Worm (Caenorhabditis elegans) whole organism, L4 larva: ENCODE measurements around the gene Y22D7AR.14.

Experiments used
- D1046.2 ChIP-seq: fragments of 200-800 bp; sonication (Bioruptor generic); IDR thresholded peaks from 2 replicates; pipeline ENCODE4 v1.3.6; 2022; ENCODE audit warnings: missing genetic modification characterization, missing compliant biosample characterization
- F26F4.8 ChIP-seq: fragments of 200-800 bp; sonication (Bioruptor generic); conservative IDR thresholded peaks from 2 replicates; pipeline ENCODE4 v1.3.6; 2022; ENCODE audit warnings: missing genetic modification characterization, missing compliant biosample characterization
- F44E2.7 ChIP-seq: fragments of 200-800 bp; sonication (Bioruptor generic); IDR thresholded peaks from 2 replicates; pipeline ENCODE4 v2.1.2; 2022; ENCODE audit warnings: missing genetic modification characterization, missing compliant biosample characterization
- F49E8.2 ChIP-seq: sonication (generic microtip); optimal IDR thresholded peaks from 2 replicates; lab custom pipeline; 2016; ENCODE audit warnings: missing compliant biosample characterization, mild to moderate bottlenecking, missing genetic modification characterization, borderline replicate concordance
- T26A8.4 ChIP-seq: fragments of 200-800 bp; sonication (Bioruptor generic); IDR thresholded peaks from 2 replicates; pipeline ENCODE4 v1.3.6; 2022; ENCODE audit warnings: missing genetic modification characterization, missing compliant biosample characterization
- Y48G9A.11 ChIP-seq: fragments of 200-800 bp; sonication (Bioruptor generic); IDR thresholded peaks from 2 replicates; pipeline ENCODE4 v1.3.6; 2022; ENCODE audit warnings: missing genetic modification reagents, missing genetic modification characterization, missing compliant biosample characterization
- aha-1 ChIP-seq: fragments of 150-350 bp; peaks from one replicate; lab custom pipeline; 2014; ENCODE audit warnings: missing biosample characterization, missing genetic modification characterization
- aly-2 ChIP-seq: sonication (generic microtip); optimal IDR thresholded peaks from 2 replicates; lab custom pipeline; 2018; ENCODE audit warnings: missing biosample characterization, missing genetic modification characterization
- arid-1 ChIP-seq: fragments of 200-800 bp; sonication (Bioruptor generic); conservative IDR thresholded peaks from 2 replicates; pipeline ENCODE4 v1.3.6; 2022; ENCODE audit warnings: missing genetic modification reagents, missing genetic modification characterization, missing compliant biosample characterization
- ceh-44 ChIP-seq: fragments of 200-800 bp; sonication (Bioruptor generic); IDR thresholded peaks from 2 replicates; pipeline ENCODE4 v1.3.6; 2022; ENCODE audit warnings: missing genetic modification reagents, missing genetic modification characterization, missing compliant biosample characterization
- ceh-62 ChIP-seq: sonication (generic microtip); optimal IDR thresholded peaks from 2 replicates; lab custom pipeline; 2017; ENCODE audit warnings: missing biosample characterization, missing genetic modification characterization
- dmd-6 ChIP-seq: fragments of 200-800 bp; sonication (Bioruptor generic); IDR thresholded peaks from 2 replicates; pipeline ENCODE4 v1.3.6; 2022; ENCODE audit warnings: missing genetic modification reagents, missing genetic modification characterization, missing compliant biosample characterization
- dmd-8 ChIP-seq: fragments of 200-800 bp; sonication (Bioruptor generic); IDR thresholded peaks from 2 replicates; pipeline ENCODE4 v1.3.6; 2022; ENCODE audit warnings: missing genetic modification characterization, missing compliant biosample characterization
- dpl-1 ChIP-seq: fragments of 150-350 bp; optimal IDR thresholded peaks from 2 replicates; lab custom pipeline; 2014; ENCODE audit warnings: missing biosample characterization, missing genetic modification reagents, missing genetic modification characterization
- dve-1 ChIP-seq: sonication (generic microtip); optimal IDR thresholded peaks from 2 replicates; lab custom pipeline; 2017; ENCODE audit warnings: antibody characterized with exemption, mild to moderate bottlenecking, missing genetic modification characterization, missing compliant biosample characterization; ENCODE audit not compliant: insufficient read depth
- egl-27 ChIP-seq: sonication (generic microtip); optimal IDR thresholded peaks from 3 replicates; lab custom pipeline; 2017; ENCODE audit warnings: missing biosample characterization, missing genetic modification reagents, missing genetic modification characterization
- egl-43 ChIP-seq: fragments of 200-800 bp; sonication (Bioruptor generic); IDR thresholded peaks from 2 replicates; pipeline ENCODE4 v1.3.6; 2022; ENCODE audit warnings: missing genetic modification reagents, missing genetic modification characterization, missing compliant biosample characterization
- hmg-1.1 ChIP-seq: fragments of 200-800 bp; sonication (Bioruptor generic); IDR thresholded peaks from 2 replicates; pipeline ENCODE4 v1.3.6; 2022; ENCODE audit warnings: missing genetic modification reagents, missing genetic modification characterization, missing compliant biosample characterization
- lim-7 ChIP-seq: fragments of 200-800 bp; sonication (Bioruptor generic); IDR thresholded peaks from 2 replicates; pipeline ENCODE4 v1.3.6; 2022; ENCODE audit warnings: missing genetic modification characterization, missing compliant biosample characterization
- lin-29 ChIP-seq: fragments of 200-800 bp; sonication (Bioruptor generic); IDR thresholded peaks from 2 replicates; pipeline ENCODE4 v1.3.6; 2022; ENCODE audit warnings: missing genetic modification reagents, missing genetic modification characterization, missing compliant biosample characterization
- lin-38 ChIP-seq: fragments of 200-800 bp; sonication (Bioruptor generic); IDR thresholded peaks from 2 replicates; pipeline ENCODE4 v1.3.6; 2022; ENCODE audit warnings: missing genetic modification reagents, missing genetic modification characterization, missing compliant biosample characterization
- madf-5 ChIP-seq, 2 experiments: fragments of 200-800 bp; sonication (Bioruptor generic); IDR thresholded peaks; 2 replicates each; pipeline ENCODE4 v1.3.6; 2022; ENCODE audit warnings: missing compliant biosample characterization in 2 of 2, missing genetic modification characterization in 2 of 2
- madf-9 ChIP-seq: fragments of 200-800 bp; sonication (Bioruptor generic); conservative IDR thresholded peaks from 2 replicates; pipeline ENCODE4 v1.3.6; 2022; ENCODE audit warnings: missing genetic modification reagents, missing genetic modification characterization, missing compliant biosample characterization
- nhr-41 ChIP-seq: fragments of 200-800 bp; sonication (Bioruptor generic); IDR thresholded peaks from 2 replicates; pipeline ENCODE4 v1.3.6; 2022; ENCODE audit warnings: missing genetic modification reagents, missing genetic modification characterization, missing compliant biosample characterization
- nhr-77 ChIP-seq: fragments of 150-350 bp; optimal IDR thresholded peaks from 2 replicates; lab custom pipeline; 2014; ENCODE audit warnings: missing biosample characterization, missing genetic modification characterization
- pqm-1 ChIP-seq: sonication (generic microtip); optimal IDR thresholded peaks from 2 replicates; lab custom pipeline; 2017; ENCODE audit warnings: missing biosample characterization, missing genetic modification characterization
- set-16 ChIP-seq: fragments of 200-800 bp; sonication (Bioruptor generic); IDR thresholded peaks from 2 replicates; pipeline ENCODE4 v1.3.6; 2022; ENCODE audit warnings: missing genetic modification reagents, missing genetic modification characterization, missing compliant biosample characterization
- snpc-1.2 ChIP-seq: fragments of 200-800 bp; sonication (Bioruptor generic); IDR thresholded peaks from 2 replicates; pipeline ENCODE4 v1.3.6; 2022; ENCODE audit warnings: missing genetic modification reagents, missing genetic modification characterization, missing compliant biosample characterization
- spr-3 ChIP-seq: fragments of 200-800 bp; sonication (Bioruptor generic); optimal IDR thresholded peaks from 2 replicates; lab custom pipeline; 2018; ENCODE audit warnings: mild to moderate bottlenecking, missing genetic modification characterization, missing compliant biosample characterization
- unc-62 ChIP-seq, 3 experiments: fragments of 150-350 bp in 1 of 3; sonication (generic microtip); optimal IDR thresholded peaks in 2 of 3; peaks in 1 of 3; 1 replicate in 1 of 3; 2 replicates in 2 of 3; lab custom pipeline; 2014 to 2017; ENCODE audit warnings: missing biosample characterization in 3 of 3, missing genetic modification characterization in 3 of 3, missing genetic modification reagents in 3 of 3, missing genotype in 1 of 3
- ztf-7 ChIP-seq: fragments of 150-350 bp; optimal IDR thresholded peaks from 2 replicates; lab custom pipeline; 2014; ENCODE audit warnings: missing biosample characterization, missing genetic modification characterization

Gene Y22D7AR.14

DNA sequence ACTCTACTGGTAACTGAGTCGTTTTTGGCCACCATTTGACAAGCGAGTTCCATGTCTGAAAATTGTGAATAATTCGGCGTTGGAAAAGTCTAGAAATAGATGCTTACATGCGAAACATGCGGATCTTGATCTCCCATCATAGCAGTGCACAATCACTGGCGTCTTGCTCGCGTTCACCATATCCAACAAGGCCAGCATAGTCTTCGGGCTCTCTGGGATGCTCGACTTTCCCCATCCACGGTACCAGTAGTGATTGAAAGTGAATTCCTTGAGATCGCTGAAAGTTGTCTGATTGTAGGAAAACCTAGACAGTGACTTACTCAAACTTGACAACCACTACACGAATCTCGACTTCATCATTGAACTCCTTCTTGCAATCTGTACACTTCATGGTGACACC lies 27.9 kb upstream of the Y22D7AR.14 start:
- TF ChIP-seq unc-62 (GFP tag; optimal IDR thresholded peaks at IDR 0.05 in 1 of 2; lab: Kevin White, UChicago) (peak in 1 of 2 experiments; percentile 95), unc-62 (tag; optimal IDR thresholded peaks at IDR 0.05; lab: Kevin White, UChicago) (no peak), dve-1 (tag; lab: Kevin White, UChicago) (no peak), madf-5 (GFP tag; IDR thresholded peaks at IDR 0.05; lab: Robert Waterston, UW) (no peak), madf-9 (no peak)

DNA sequence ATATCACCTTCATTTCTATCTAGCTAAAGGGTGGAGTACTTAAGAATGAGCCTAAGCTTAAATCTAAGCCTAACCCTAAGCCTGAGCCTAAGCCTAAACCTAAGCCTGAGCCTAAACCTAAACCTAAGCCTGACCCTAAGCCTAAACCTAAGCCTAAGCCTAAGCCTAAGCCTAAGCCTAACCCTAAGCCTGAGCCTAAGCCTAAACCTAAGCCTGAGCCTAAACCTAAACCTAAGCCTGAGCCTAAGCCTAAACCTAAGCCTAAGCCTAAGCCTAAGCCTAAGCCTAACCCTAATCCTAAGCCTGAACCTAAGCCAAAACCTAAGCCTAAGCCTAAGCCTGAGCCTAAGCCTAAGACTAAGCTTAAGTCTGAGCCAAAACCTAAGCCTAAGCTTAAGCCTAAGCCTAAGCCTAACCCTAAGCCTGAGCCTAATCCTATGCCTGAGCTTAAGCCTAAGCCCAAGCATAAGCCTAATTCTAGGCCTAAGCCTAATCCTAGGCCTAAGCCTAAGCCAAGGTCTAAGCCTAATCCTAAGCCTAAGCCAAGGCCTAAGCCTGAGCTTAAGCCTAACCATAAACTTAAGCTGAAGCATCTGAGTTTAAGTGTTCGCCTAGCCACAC lies 24.3 kb upstream of the Y22D7AR.14 start:
- TF ChIP-seq unc-62 (GFP tag; optimal IDR thresholded peaks at IDR 0.05 in 1 of 2; lab: Kevin White, UChicago) (peak in 1 of 2 experiments; percentile 65), unc-62 (tag; optimal IDR thresholded peaks at IDR 0.05; lab: Kevin White, UChicago) (no peak), spr-3 (no peak), ceh-44 (GFP tag; lab: Robert Waterston, UW) (no peak)

- TF ChIP-seq snpc-1.2 (GFP tag; lab: Robert Waterston, UW) (peak; percentile 66; the same call in 1 of the 2 replicates), lim-7 (GFP tag; lab: Robert Waterston, UW) (peak; percentile 58; the same call in 1 of the 2 replicates), madf-5 (GFP tag; IDR thresholded peaks at IDR 0.05; lab: Robert Waterston, UW) (peak in 1 of 2 experiments; percentile 72; a peak in 1 of 4 replicates), D1046.2 (GFP tag; lab: Robert Waterston, UW) (0 out of 2 replicates have a peak, but pooled peaks have one; percentile 66), F44E2.7 (GFP tag; lab: Robert Waterston, UW) (0 out of 2 replicates have a peak, but pooled peaks have one; percentile 26), T26A8.4 (GFP tag; lab: Robert Waterston, UW) (0 out of 2 replicates have a peak, but pooled peaks have one; percentile 22), lin-29 (peak; percentile 40; the same call in 1 of the 2 replicates), egl-43 (GFP tag; lab: Robert Waterston, UW) (peak; percentile 83), lin-38 (peak; percentile 67), arid-1 (GFP tag; lab: Robert Waterston, UW) (peak; percentile 16), ceh-44 (GFP tag; lab: Robert Waterston, UW) (0 out of 2 replicates have a peak, but pooled peaks have one; percentile 51), set-16 (GFP tag; lab: Robert Waterston, UW) (peak; percentile 44; the same call in 1 of the 2 replicates), F26F4.8 (GFP tag; lab: Robert Waterston, UW) (0 out of 2 replicates have a peak, but pooled peaks have one; percentile 61), dmd-6 (peak; percentile 8; the same call in 1 of the 2 replicates), dmd-8 (GFP tag; lab: Robert Waterston, UW) (peak; percentile 76; the same call in 1 of the 2 replicates), nhr-41 (GFP tag; lab: Robert Waterston, UW) (peak; percentile 40; the same call in 1 of the 2 replicates), Y48G9A.11 (GFP tag; lab: Robert Waterston, UW) (peak; percentile 53; the same call in 1 of the 2 replicates)
- TF ChIP-seq, all 104 proteins: peak for 17; not testable (repeated sequence) for 87
These were observed 17.4 kb upstream of the Y22D7AR.14 start for ce11 chrIII:1707218-1707617.

- TF ChIP-seq F49E8.2 (tag; lab: Kevin White, UChicago) (no peak), aly-2 (tag; lab: Kevin White, UChicago) (no peak), lin-29 (no peak), pqm-1 (tag; lab: Kevin White, UChicago) (peak; percentile 6), ceh-62 (tag; lab: Kevin White, UChicago) (no peak)
These were observed 16.0 kb upstream of the Y22D7AR.14 start, which contains the start of the genes fbxa-13 and Y22D7AR.2 for ce11 chrIII:1705799-1706198. TSS of gene fbxa-13 (minus strand) at chrIII:1705899. TSS of gene Y22D7AR.2 (plus strand) at chrIII:1705946.

DNA sequence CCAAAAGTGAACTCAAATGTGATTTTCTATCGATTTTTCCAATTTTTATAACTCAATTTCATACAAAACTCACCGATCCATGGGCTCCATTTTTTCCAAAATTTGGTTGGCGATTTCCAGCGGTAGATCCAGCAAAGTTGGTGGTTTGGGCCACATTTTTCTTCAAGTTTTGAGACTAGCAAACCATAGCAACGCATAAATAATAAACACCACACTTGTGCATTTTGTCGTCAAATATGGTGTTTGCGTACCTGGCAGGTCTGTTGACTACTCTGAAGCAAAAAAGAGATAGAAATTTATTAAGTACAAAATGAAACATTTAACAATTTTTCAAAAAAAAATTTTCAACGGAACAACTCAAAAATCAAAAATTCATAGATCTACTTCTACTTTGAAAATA lies 15.5 kb upstream of the Y22D7AR.14 start:
- peak; percentile 28 for TF ChIP-seq dpl-1 (GFP tag; lab: Kevin White, UChicago)
- no peak for TF ChIP-seq ztf-7
- TF ChIP-seq nhr-77 (tag; lab: Kevin White, UChicago), result peak; percentile 36
- TF ChIP-seq aha-1 (tag; lab: Kevin White, UChicago), result peak; percentile 81
- 0 out of 2 replicates have a peak, but pooled peaks have one; percentile 30 for TF ChIP-seq hmg-1.1 (GFP tag; lab: Robert Waterston, UW)
- no peak for TF ChIP-seq egl-27
